Fruit fly (Drosophila melanogaster) whole organism, pupa: ENCODE results near the gene CG15892.

Source experiments
- CG15710 ChIP-seq: fragments of 200-800 bp; sonication (Bioruptor generic); optimal IDR thresholded peaks from 2 replicates; lab custom pipeline; 2018; ENCODE audit warnings: missing biosample characterization, mild to moderate bottlenecking, missing genetic modification characterization, moderate library complexity
- CG8301 ChIP-seq: fragments of 200-800 bp; sonication (Bioruptor generic); optimal IDR thresholded peaks from 2 replicates; lab custom pipeline; 2018; ENCODE audit warnings: missing biosample characterization, mild to moderate bottlenecking, missing genetic modification characterization
- fd96Ca ChIP-seq: fragments of 200-800 bp; sonication (Bioruptor generic); IDR thresholded peaks from 3 replicates; pipeline ENCODE4 v1.3.6; 2022; ENCODE audit warnings: missing biosample characterization, missing genetic modification characterization

DNA sequence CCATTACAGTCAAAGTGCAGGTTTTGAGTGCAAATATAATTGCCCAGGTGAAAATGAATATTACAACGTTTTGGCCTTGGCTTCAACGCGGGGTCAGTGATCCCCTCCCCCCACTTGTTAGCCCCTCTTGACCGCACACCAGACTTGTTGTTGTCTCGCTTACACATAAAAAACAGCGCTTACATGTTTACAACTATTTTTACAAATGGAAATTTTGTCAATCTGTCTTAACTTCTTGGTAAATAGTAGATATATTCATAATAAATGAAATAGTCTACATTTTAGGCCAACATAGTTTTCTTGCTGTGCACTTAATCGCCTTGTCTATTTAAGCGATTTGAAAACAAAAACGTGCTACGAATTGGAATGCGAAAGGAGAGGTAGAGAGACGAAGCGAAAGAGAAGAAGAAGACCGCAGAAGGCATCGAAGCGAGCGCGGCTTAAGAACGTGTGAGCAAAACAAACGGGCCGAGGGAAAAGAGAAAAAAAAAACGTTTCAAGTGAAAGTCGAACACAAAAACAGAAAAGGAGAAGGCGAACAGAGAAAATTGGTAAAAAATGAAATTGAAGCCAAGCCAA is 45.9 kb upstream of the CG15892 start:
- peak; percentile 59 for TF ChIP-seq CG8301 (tag; lab: Kevin White, UChicago)
- TF ChIP-seq CG15710, result peak; percentile 87
- TF ChIP-seq fd96Ca, result peak; percentile 60; the same call in 2 of the 3 replicates
